Worm (Caenorhabditis elegans): ENCODE data around the gene T22F7.1.

ce11 chrIII:532152-532551, 9.7 kb upstream of the T22F7.1 start:
- TF ChIP-seq ceh-40 (GFP tag; IDR thresholded peaks at IDR 0.05) (no peak), unc-130 (GFP tag; optimal IDR thresholded peaks at IDR 0.05) (no peak), bed-2 (GFP tag; IDR thresholded peaks at IDR 0.05) (no peak), aptf-3 (GFP tag; IDR thresholded peaks at IDR 0.05) (no peak), sea-2 (GFP tag; IDR thresholded peaks at IDR 0.05) (no peak), F22D6.2 (tag; optimal IDR thresholded peaks at IDR 0.05) (no peak), C06A6.2 (GFP tag; conservative IDR thresholded peaks at IDR 0.05) (no peak), pha-4 (tag; optimal IDR thresholded peaks at IDR 0.05) (no peak), F39B2.1 (GFP tag; IDR thresholded peaks at IDR 0.05) (no peak), Y53F4B.3 (GFP tag; IDR thresholded peaks at IDR 0.05) (no peak), ceh-58 (GFP tag; IDR thresholded peaks at IDR 0.05) (no peak), snpc-1.3 (tag; optimal IDR thresholded peaks at IDR 0.05; ENCODE audit: insufficient read depth) (no peak), hlh-12 (tag; optimal IDR thresholded peaks at IDR 0.05) (no peak)

All from whole organism, young adult.